Fruit fly (Drosophila melanogaster) whole organism, embryonic: Measurements from ENCODE around the gene CG31191.

Source experiments
- Ada2b ChIP-seq: fragments of 200-800 bp; sonication (Bioruptor generic); IDR thresholded peaks from 2 replicates; pipeline ENCODE4 v1.3.6; 2022; ENCODE audit warnings: missing biosample characterization, missing genetic modification characterization
- Atf6 ChIP-seq: fragments of 200-800 bp; sonication (Bioruptor generic); IDR thresholded peaks from 2 replicates; pipeline ENCODE4 v1.3.6; 2022; ENCODE audit warnings: missing biosample characterization, missing genetic modification characterization
- BtbVII ChIP-seq: fragments of 200-800 bp; sonication (Bioruptor generic); optimal IDR thresholded peaks from 3 replicates; lab custom pipeline; 2017; ENCODE audit warnings: missing biosample characterization, mild to moderate bottlenecking, missing genetic modification characterization
- Bteb2 ChIP-seq: fragments of 200-800 bp; sonication (Bioruptor generic); optimal IDR thresholded peaks from 2 replicates; lab custom pipeline; 2016; ENCODE audit warnings: missing biosample characterization, missing genetic modification characterization
- C15 ChIP-seq: fragments of 200-800 bp; sonication (Bioruptor generic); IDR thresholded peaks from 3 replicates; pipeline ENCODE4 v1.3.6; 2022; ENCODE audit warnings: missing biosample characterization, missing genetic modification characterization
- CG10959 ChIP-seq: fragments of 200-800 bp; sonication (Bioruptor generic); IDR thresholded peaks from 2 replicates; pipeline ENCODE4 v1.3.6; 2022; ENCODE audit warnings: missing biosample characterization, missing genetic modification characterization
- CG12659 ChIP-seq: fragments of 200-800 bp; sonication (Bioruptor generic); optimal IDR thresholded peaks from 3 replicates; lab custom pipeline; 2017; ENCODE audit warnings: mild to moderate bottlenecking, missing biosample characterization, missing genetic modification reagents, missing genetic modification characterization
- CG12769 ChIP-seq: fragments of 200-800 bp; sonication (Bioruptor generic); optimal IDR thresholded peaks from 2 replicates; lab custom pipeline; 2019; ENCODE audit warnings: missing biosample characterization, mild to moderate bottlenecking, missing genetic modification characterization, moderate library complexity
- CG14050 ChIP-seq: fragments of 200-800 bp; sonication (Bioruptor generic); IDR thresholded peaks from 3 replicates; pipeline ENCODE4 v1.3.6; 2022; ENCODE audit warnings: missing biosample characterization, missing genetic modification characterization
- CG15011 ChIP-seq: fragments of 200-800 bp; sonication (Bioruptor generic); optimal IDR thresholded peaks from 3 replicates; lab custom pipeline; 2018; ENCODE audit warnings: missing biosample characterization, mild to moderate bottlenecking, missing genetic modification characterization
- CG15073 ChIP-seq: fragments of 200-800 bp; sonication (Bioruptor generic); optimal IDR thresholded peaks from 2 replicates; lab custom pipeline; 2016; ENCODE audit warnings: missing biosample characterization, missing genetic modification characterization
- CG17186 ChIP-seq: fragments of 200-800 bp; sonication (Bioruptor generic); optimal IDR thresholded peaks from 3 replicates; lab custom pipeline; 2017; ENCODE audit warnings: missing biosample characterization, missing genetic modification reagents, missing genetic modification characterization
- CG17802 ChIP-seq: fragments of 200-800 bp; sonication (Bioruptor generic); optimal IDR thresholded peaks from 2 replicates; lab custom pipeline; 2018; ENCODE audit warnings: missing biosample characterization, mild to moderate bottlenecking, missing genetic modification characterization, moderate library complexity
- CG2875 ChIP-seq: fragments of 200-800 bp; sonication (Bioruptor generic); optimal IDR thresholded peaks from 2 replicates; lab custom pipeline; 2017; ENCODE audit warnings: missing biosample characterization, mild to moderate bottlenecking, missing genetic modification characterization, missing genetic modification reagents
- CG2889 ChIP-seq: fragments of 200-800 bp; sonication (Bioruptor generic); IDR thresholded peaks from 3 replicates; pipeline ENCODE4 v1.3.6; 2022; ENCODE audit warnings: missing biosample characterization, missing genetic modification characterization
- CG33213 ChIP-seq: fragments of 200-800 bp; sonication (Bioruptor generic); optimal IDR thresholded peaks from 3 replicates; lab custom pipeline; 2016; ENCODE audit warnings: missing biosample characterization, missing genetic modification characterization
- CG3847 ChIP-seq: fragments of 200-800 bp; sonication (Bioruptor generic); IDR thresholded peaks from 2 replicates; pipeline ENCODE4 v1.3.6; 2022; ENCODE audit warnings: missing biosample characterization, missing genetic modification characterization
- CG3995 ChIP-seq: fragments of 200-800 bp; sonication (Bioruptor generic); optimal IDR thresholded peaks from 3 replicates; lab custom pipeline; 2016; ENCODE audit warnings: missing biosample characterization, missing genetic modification characterization
- CG4424 ChIP-seq: fragments of 200-800 bp; sonication (Bioruptor generic); optimal IDR thresholded peaks from 3 replicates; lab custom pipeline; 2016; ENCODE audit warnings: missing biosample characterization, missing genetic modification characterization
- CG4854 ChIP-seq: fragments of 200-800 bp; sonication (Bioruptor generic); optimal IDR thresholded peaks from 2 replicates; lab custom pipeline; 2016; ENCODE audit warnings: missing biosample characterization, missing genetic modification characterization, inconsistent platforms
- CG6683 ChIP-seq: fragments of 200-800 bp; sonication (Bioruptor generic); optimal IDR thresholded peaks from 2 replicates; lab custom pipeline; 2017; ENCODE audit warnings: missing biosample characterization, mild to moderate bottlenecking, missing genetic modification characterization, missing genetic modification reagents
- CG6765 ChIP-seq: fragments of 200-800 bp; sonication (Bioruptor generic); optimal IDR thresholded peaks from 3 replicates; lab custom pipeline; 2017; ENCODE audit warnings: missing biosample characterization, mild to moderate bottlenecking, missing genetic modification characterization
- CG6813 ChIP-seq: fragments of 200-800 bp; sonication (Bioruptor generic); optimal IDR thresholded peaks from 2 replicates; lab custom pipeline; 2017; ENCODE audit warnings: missing biosample characterization, missing genetic modification characterization, mild to moderate bottlenecking, moderate library complexity, missing genetic modification reagents
- CG7556 ChIP-seq: fragments of 200-800 bp; sonication (Bioruptor generic); optimal IDR thresholded peaks from 2 replicates; lab custom pipeline; 2017; ENCODE audit warnings: missing biosample characterization, mild to moderate bottlenecking, missing genetic modification characterization
- CG8281 ChIP-seq: fragments of 200-800 bp; sonication (Bioruptor generic); optimal IDR thresholded peaks from 2 replicates; lab custom pipeline; 2018; ENCODE audit warnings: missing biosample characterization, mild to moderate bottlenecking, missing genetic modification characterization, moderate library complexity
- CG8290 ChIP-seq, 3 experiments: fragments of 200-800 bp; sonication (Bioruptor generic); optimal IDR thresholded peaks; 2 replicates each; lab custom pipeline; 2016 to 2019; ENCODE audit warnings: missing biosample characterization in 3 of 3, missing genetic modification characterization in 3 of 3, mild to moderate bottlenecking in 2 of 3, moderate library complexity in 1 of 3
- CG9876 ChIP-seq: fragments of 200-800 bp; sonication (Bioruptor generic); optimal IDR thresholded peaks from 2 replicates; lab custom pipeline; 2016; ENCODE audit warnings: missing biosample characterization, missing genetic modification characterization
- Chrac-16 ChIP-seq: fragments of 200-800 bp; sonication (Bioruptor generic); optimal IDR thresholded peaks from 3 replicates; lab custom pipeline; 2016; ENCODE audit warnings: missing biosample characterization, missing genetic modification characterization
- Deaf1 ChIP-seq: fragments of 200-800 bp; optimal IDR thresholded peaks from 3 replicates; lab custom pipeline; 2019; ENCODE audit warnings: missing biosample characterization, mild to moderate bottlenecking, missing genetic modification characterization, moderate library complexity
- E2f1 ChIP-seq: fragments of 200-800 bp; sonication (Bioruptor generic); IDR thresholded peaks from 2 replicates; pipeline ENCODE4 v1.3.6; 2022; ENCODE audit warnings: missing biosample characterization, missing genetic modification characterization
- Hr78 ChIP-seq, 2 experiments: fragments of 200-800 bp in 1 of 2; fragments of >200 bp in 1 of 2; sonication (Bioruptor generic) in 1 of 2; optimal IDR thresholded peaks; 2 replicates each; lab custom pipeline; 2017 to 2019; ENCODE audit warnings: missing biosample characterization in 2 of 2, missing genetic modification characterization in 2 of 2, mild to moderate bottlenecking in 1 of 2, moderate library complexity in 1 of 2
- Kr ChIP-seq: fragments of 200-800 bp; sonication (Bioruptor generic); optimal IDR thresholded peaks from 2 replicates; lab custom pipeline; 2017; ENCODE audit warnings: missing biosample characterization, mild to moderate bottlenecking, missing genetic modification characterization
- MESR4 ChIP-seq: fragments of 200-800 bp; sonication (Bioruptor generic); optimal IDR thresholded peaks from 2 replicates; lab custom pipeline; 2018; ENCODE audit warnings: missing biosample characterization, mild to moderate bottlenecking, missing genetic modification characterization, moderate library complexity
- Neu2 ChIP-seq: fragments of 200-800 bp; sonication (Bioruptor generic); optimal IDR thresholded peaks from 3 replicates; lab custom pipeline; 2016; ENCODE audit warnings: missing biosample characterization, missing genetic modification characterization, borderline replicate concordance
- TFAM ChIP-seq: fragments of 200-800 bp; sonication (Bioruptor generic); optimal IDR thresholded peaks from 2 replicates; lab custom pipeline; 2017; ENCODE audit warnings: missing biosample characterization, missing genetic modification characterization, inconsistent platforms
- ab ChIP-seq: fragments of 200-800 bp; sonication (Bioruptor generic); optimal IDR thresholded peaks from 2 replicates; lab custom pipeline; 2016; ENCODE audit warnings: missing biosample characterization, missing genetic modification characterization
- al ChIP-seq: fragments of 200-800 bp; sonication (Bioruptor generic); IDR thresholded peaks from 2 replicates; pipeline ENCODE4 v1.3.6; 2022; ENCODE audit warnings: missing biosample characterization, missing genetic modification characterization
- cas ChIP-seq: fragments of 200-800 bp; sonication (Bioruptor generic); IDR thresholded peaks from 2 replicates; pipeline ENCODE4 v1.3.6; 2022; ENCODE audit warnings: missing biosample characterization, missing genetic modification characterization
- chinmo ChIP-seq: fragments of 200-800 bp; sonication (Bioruptor generic); IDR thresholded peaks from 4 replicates; pipeline ENCODE4 v1.3.6; 2022; ENCODE audit warnings: missing biosample characterization, missing genetic modification characterization; ENCODE audit not compliant: partially characterized antibody
- gsb-n ChIP-seq: fragments of 200-800 bp; sonication (Bioruptor generic); optimal IDR thresholded peaks from 3 replicates; lab custom pipeline; 2018; ENCODE audit warnings: missing biosample characterization, mild to moderate bottlenecking, missing genetic modification characterization
- hkb ChIP-seq, 2 experiments: fragments of 200-800 bp in 1 of 2; fragments of >200 bp in 1 of 2; sonication (Bioruptor generic) in 1 of 2; IDR thresholded peaks in 1 of 2; optimal IDR thresholded peaks in 1 of 2; 2 replicates each; pipeline versions ENCODE4 v1.3.6 to Lab custom; 2017 to 2022; ENCODE audit warnings: missing biosample characterization in 1 of 2, missing genetic modification characterization in 1 of 2
- kni ChIP-seq: fragments of 200-800 bp; sonication (Bioruptor generic); optimal IDR thresholded peaks from 3 replicates; lab custom pipeline; 2017; ENCODE audit warnings: mild to moderate bottlenecking, missing biosample characterization, missing genetic modification reagents, missing genetic modification characterization
- oc ChIP-seq: fragments of 200-800 bp; sonication (Bioruptor generic); optimal IDR thresholded peaks from 2 replicates; lab custom pipeline; 2018; ENCODE audit warnings: missing biosample characterization, mild to moderate bottlenecking, missing genetic modification characterization, moderate library complexity
- pb ChIP-seq: fragments of 200-800 bp; sonication (Bioruptor generic); optimal IDR thresholded peaks from 3 replicates; lab custom pipeline; 2016; ENCODE audit warnings: missing biosample characterization, missing genetic modification characterization
- pho ChIP-seq: fragments of 200-800 bp; sonication (Bioruptor generic); optimal IDR thresholded peaks from 2 replicates; lab custom pipeline; 2016; ENCODE audit warnings: missing biosample characterization, missing genetic modification characterization
- pita ChIP-seq: fragments of 200-800 bp; sonication (Bioruptor generic); optimal IDR thresholded peaks from 2 replicates; lab custom pipeline; 2017; ENCODE audit warnings: missing biosample characterization, mild to moderate bottlenecking, missing genetic modification characterization
- pum ChIP-seq: fragments of 200-800 bp; sonication (Bioruptor generic); optimal IDR thresholded peaks from 2 replicates; lab custom pipeline; 2016; ENCODE audit warnings: missing biosample characterization, missing genetic modification characterization
- pzg ChIP-seq: fragments of 200-800 bp; sonication (Bioruptor generic); optimal IDR thresholded peaks from 3 replicates; lab custom pipeline; 2018; ENCODE audit warnings: missing biosample characterization, mild to moderate bottlenecking, missing genetic modification characterization, moderate library complexity
- sqz ChIP-seq: fragments of 200-800 bp; sonication (Bioruptor generic); optimal IDR thresholded peaks from 3 replicates; lab custom pipeline; 2018; ENCODE audit warnings: missing biosample characterization, mild to moderate bottlenecking, missing genetic modification characterization
- vfl ChIP-seq: fragments of 200-800 bp; sonication (Bioruptor generic); optimal IDR thresholded peaks from 2 replicates; lab custom pipeline; 2016; ENCODE audit warnings: missing biosample characterization, missing genetic modification characterization
- yki ChIP-seq: fragments of >200 bp; optimal IDR thresholded peaks from 3 replicates; lab custom pipeline; 2018

Gene CG31191

dm6 chr3R:20947991-20948407, 2.7 kb upstream of the CG31191 start (continued):
- TF ChIP-seq gsb-n: no peak
- TF ChIP-seq CG9876 (GFP tag; lab: Kevin White, UChicago): peak; percentile 49
- TF ChIP-seq CG6683: no peak
- peak; percentile 27 for TF ChIP-seq CG12769 (tag; lab: Kevin White, UChicago)
- TF ChIP-seq kni (GFP tag; lab: Kevin White, UChicago): no peak
- no peak for TF ChIP-seq chinmo (GFP tag; lab: Robert Waterston, UW)
- no peak for TF ChIP-seq C15 (GFP tag; lab: Robert Waterston, UW)
- no peak for TF ChIP-seq MESR4
- no peak for TF ChIP-seq ab (GFP tag; lab: Kevin White, UChicago)
- TF ChIP-seq TFAM (GFP tag; lab: Kevin White, UChicago): no peak
- no peak for TF ChIP-seq yki (lab: Kevin White, UChicago)
- no peak for TF ChIP-seq vfl (GFP tag; lab: Kevin White, UChicago)
- no peak for TF ChIP-seq Neu2 (GFP tag; lab: Kevin White, UChicago)
- no peak for TF ChIP-seq CG2889 (GFP tag; lab: Robert Waterston, UW)
- no peak for TF ChIP-seq Hr78 (GFP tag; optimal IDR thresholded peaks at IDR 0.05; lab: Kevin White, UChicago)
- TF ChIP-seq pb (GFP tag; lab: Kevin White, UChicago): no peak
- peak; percentile 80 for TF ChIP-seq pita (GFP tag; lab: Kevin White, UChicago)
- TF ChIP-seq BtbVII: no peak
- TF ChIP-seq CG8290 (GFP tag; optimal IDR thresholded peaks at IDR 0.05; lab: Kevin White, UChicago): peak; percentile 63
- TF ChIP-seq CG8290 (tag; optimal IDR thresholded peaks at IDR 0.05; lab: Kevin White, UChicago): peak in 1 of 2 experiments; percentile 90
- no peak for TF ChIP-seq hkb (optimal IDR thresholded peaks at IDR 0.05; lab: Kevin White, UChicago)
- no peak for TF ChIP-seq hkb (GFP tag; IDR thresholded peaks at IDR 0.05; lab: Robert Waterston, UW)
- TF ChIP-seq oc: peak; percentile 52
- no peak for TF ChIP-seq CG17802 (tag; lab: Kevin White, UChicago)
- peak; percentile 10 for TF ChIP-seq Chrac-16 (GFP tag; lab: Kevin White, UChicago)
- no peak for TF ChIP-seq CG10959 (GFP tag; lab: Robert Waterston, UW)
- no peak for TF ChIP-seq Deaf1 (tag; lab: Kevin White, UChicago)
- no peak for TF ChIP-seq CG15073
- no peak for TF ChIP-seq CG6765 (GFP tag; lab: Kevin White, UChicago)
- no peak for TF ChIP-seq cas (GFP tag; lab: Robert Waterston, UW)
- no peak for TF ChIP-seq CG8281
- no peak for TF ChIP-seq CG6813 (GFP tag; lab: Kevin White, UChicago)
- TF ChIP-seq E2f1: peak; percentile 28; the same call in 1 of the 2 replicates
- TF ChIP-seq Kr: no peak
- TF ChIP-seq CG7556 (GFP tag; lab: Kevin White, UChicago): no peak
- TF ChIP-seq CG4424 (GFP tag; lab: Kevin White, UChicago): peak; percentile 8
- no peak for TF ChIP-seq sqz
- TF ChIP-seq Atf6: no peak
- TF ChIP-seq Bteb2 (GFP tag; lab: Kevin White, UChicago): no peak
- no peak for TF ChIP-seq al (GFP tag; lab: Robert Waterston, UW)
- TF ChIP-seq CG14050: no peak
- no peak for TF ChIP-seq CG3995 (GFP tag; lab: Kevin White, UChicago)
- TF ChIP-seq CG17186 (GFP tag; lab: Kevin White, UChicago): no peak
- TF ChIP-seq CG2875: peak; percentile 1
- no peak for TF ChIP-seq CG15011 (GFP tag; lab: Kevin White, UChicago)
- TF ChIP-seq pzg (GFP tag; lab: Kevin White, UChicago): peak; percentile 53
- peak; percentile 30 for TF ChIP-seq pho (GFP tag; lab: Kevin White, UChicago)
- peak; percentile 26 for TF ChIP-seq pum (GFP tag; lab: Kevin White, UChicago)
- TF ChIP-seq CG3847 (GFP tag; lab: Robert Waterston, UW): peak; percentile 72
- no peak for TF ChIP-seq CG4854
- no peak for TF ChIP-seq CG12659 (GFP tag; lab: Kevin White, UChicago)
- TF ChIP-seq CG33213 (GFP tag; lab: Kevin White, UChicago): peak; percentile 63
- TF ChIP-seq Ada2b: no peak
